Fruit fly (Drosophila melanogaster): Measurements from ENCODE around the gene Upf1.

Gene Upf1

dm6 chrX:11905144-11905543 is at the start of gene Upf1:
Upf1 (minus strand) TSS chrX:11905371.
- peak; percentile 13 for TF ChIP-seq CG31627 (GFP tag; optimal IDR thresholded peaks at IDR 0.05)
- no peak for TF ChIP-seq lz (GFP tag; optimal IDR thresholded peaks at IDR 0.05)
- peak; percentile 28 for TF ChIP-seq CG10631 (GFP tag; optimal IDR thresholded peaks at IDR 0.05)
- TF ChIP-seq esn (GFP tag; optimal IDR thresholded peaks at IDR 0.05) = peak; percentile 30
- no peak for TF ChIP-seq dsx (GFP tag; optimal IDR thresholded peaks at IDR 0.05; ENCODE audit: poor library complexity, severe bottlenecking)

dm6 chrX:11930726-11931125 is 25.6 kb upstream of the Upf1 start, which contains the start of gene Pdzd8:
Pdzd8 (minus strand) TSS chrX:11930850.
- TF ChIP-seq vri (GFP tag; optimal IDR thresholded peaks at IDR 0.05) = no peak
- no peak for TF ChIP-seq OdsH (GFP tag; optimal IDR thresholded peaks at IDR 0.05)
- no peak for TF ChIP-seq CG6792 (GFP tag; optimal IDR thresholded peaks at IDR 0.05)
- no peak for TF ChIP-seq CG7368 (GFP tag; optimal IDR thresholded peaks at IDR 0.05)
- no peak for TF ChIP-seq Sox14 (GFP tag; optimal IDR thresholded peaks at IDR 0.05)
- no peak for TF ChIP-seq Hr39 (GFP tag; optimal IDR thresholded peaks at IDR 0.05)

dm6 chrX:11925213-11925612 is 20.0 kb upstream of the Upf1 start:
- no peak for TF ChIP-seq CG16779 (tag; optimal IDR thresholded peaks at IDR 0.05)
- TF ChIP-seq vri (GFP tag; optimal IDR thresholded peaks at IDR 0.05) = peak; percentile 45
- TF ChIP-seq fd59A (GFP tag; optimal IDR thresholded peaks at IDR 0.05) = no peak
- TF ChIP-seq CG10631 (GFP tag; optimal IDR thresholded peaks at IDR 0.05) = peak; percentile 12
- TF ChIP-seq CG11902 (GFP tag; optimal IDR thresholded peaks at IDR 0.05) = peak; percentile 21
- peak; percentile 56 for TF ChIP-seq CG31627 (GFP tag; optimal IDR thresholded peaks at IDR 0.05)
- TF ChIP-seq Sox102F (GFP tag; optimal IDR thresholded peaks at IDR 0.05) = peak; percentile 61
- TF ChIP-seq CG7368 (GFP tag; optimal IDR thresholded peaks at IDR 0.05) = peak; percentile 28
- peak; percentile 23 for TF ChIP-seq pdm3 (GFP tag; optimal IDR thresholded peaks at IDR 0.05)
- peak; percentile 48 for TF ChIP-seq CG6792 (GFP tag; optimal IDR thresholded peaks at IDR 0.05)
- TF ChIP-seq fkh (GFP tag; optimal IDR thresholded peaks at IDR 0.05) = no peak
- TF ChIP-seq Hr4 (GFP tag; optimal IDR thresholded peaks at IDR 0.05) = peak; percentile 28
- peak; percentile 85 for TF ChIP-seq eg (GFP tag; IDR thresholded peaks at IDR 0.05)
- TF ChIP-seq salr (GFP tag; optimal IDR thresholded peaks at IDR 0.05) = no peak
- peak; percentile 78 for TF ChIP-seq CG15336 (GFP tag; IDR thresholded peaks at IDR 0.05)
- TF ChIP-seq CG6276 (GFP tag; optimal IDR thresholded peaks at IDR 0.05) = peak; percentile 39
- peak; percentile 29; the same call in 1 of the 2 replicates for TF ChIP-seq CG11294 (GFP tag; IDR thresholded peaks at IDR 0.05)
- TF ChIP-seq cyc (GFP tag; optimal IDR thresholded peaks at IDR 0.05) = peak; percentile 75
- TF ChIP-seq Gug (GFP tag; IDR thresholded peaks at IDR 0.05) = peak; percentile 72
- peak; percentile 72 for TF ChIP-seq Met (GFP tag; optimal IDR thresholded peaks at IDR 0.05)
- peak; percentile 14 for TF ChIP-seq Blimp-1 (GFP tag; optimal IDR thresholded peaks at IDR 0.05)
- peak; percentile 92 for TF ChIP-seq Eip78C (GFP tag)
- peak; percentile 47 for TF ChIP-seq CG8632 (GFP tag; optimal IDR thresholded peaks at IDR 0.05)
- TF ChIP-seq Sox14 (GFP tag; optimal IDR thresholded peaks at IDR 0.05) = peak; percentile 30
- peak; percentile 45 for TF ChIP-seq CG34406 (GFP tag; optimal IDR thresholded peaks at IDR 0.05)
- no peak for TF ChIP-seq fd85E (GFP tag; optimal IDR thresholded peaks at IDR 0.05)
- TF ChIP-seq svp (GFP tag) = peak; percentile 90
- peak; percentile 65 for TF ChIP-seq Smox (GFP tag; optimal IDR thresholded peaks at IDR 0.05)
- peak; percentile 62 for TF ChIP-seq Hr39 (GFP tag; optimal IDR thresholded peaks at IDR 0.05)
- TF ChIP-seq spab (GFP tag; optimal IDR thresholded peaks at IDR 0.05) = no peak
- no peak for TF ChIP-seq Hr38 (GFP tag; optimal IDR thresholded peaks at IDR 0.05)
- TF ChIP-seq CG9139 (GFP tag; optimal IDR thresholded peaks at IDR 0.05) = no peak
- TF ChIP-seq CG8319 (GFP tag; optimal IDR thresholded peaks at IDR 0.05) = peak; percentile 18
- TF ChIP-seq achi (GFP tag; optimal IDR thresholded peaks at IDR 0.05) = peak; percentile 25
- TF ChIP-seq Eip93F (GFP tag; optimal IDR thresholded peaks at IDR 0.05) = peak; percentile 68
- peak; percentile 62 for TF ChIP-seq Ets21C (GFP tag; optimal IDR thresholded peaks at IDR 0.05)
- TF ChIP-seq esn (GFP tag; optimal IDR thresholded peaks at IDR 0.05) = peak; percentile 60
- no peak for TF ChIP-seq dac (GFP tag; optimal IDR thresholded peaks at IDR 0.05)
- no peak for TF ChIP-seq Lpt (GFP tag; optimal IDR thresholded peaks at IDR 0.05)
- TF ChIP-seq Sox15 (GFP tag; optimal IDR thresholded peaks at IDR 0.05) = no peak
- TF ChIP-seq CG6163 (GFP tag; IDR thresholded peaks at IDR 0.05) = peak; percentile 93
- TF ChIP-seq CG32006 (GFP tag; optimal IDR thresholded peaks at IDR 0.05) = no peak
- no peak for TF ChIP-seq ss (GFP tag; optimal IDR thresholded peaks at IDR 0.05)
- TF ChIP-seq CG10669 (GFP tag; optimal IDR thresholded peaks at IDR 0.05) = no peak
